Fruit fly (Drosophila melanogaster): ENCODE data around the gene MCU.

dm6 chr3L:6623669-6624204 lies 73.2 kb downstream of the MCU start, which contains the start of gene GluRIA:
- TF ChIP-seq svp (GFP tag), result no peak
- TF ChIP-seq fkh (GFP tag; optimal IDR thresholded peaks at IDR 0.05), result no peak
- TF ChIP-seq CG4318 (GFP tag; optimal IDR thresholded peaks at IDR 0.05), result no peak
- TF ChIP-seq esn (GFP tag; optimal IDR thresholded peaks at IDR 0.05), result no peak
- no peak for TF ChIP-seq Sox102F (GFP tag; optimal IDR thresholded peaks at IDR 0.05)
- no peak for TF ChIP-seq achi (GFP tag; optimal IDR thresholded peaks at IDR 0.05)
- TF ChIP-seq ss (GFP tag; optimal IDR thresholded peaks at IDR 0.05), result no peak
- no peak for TF ChIP-seq CG6854 (GFP tag; optimal IDR thresholded peaks at IDR 0.05)
- no peak for TF ChIP-seq topi (GFP tag; optimal IDR thresholded peaks at IDR 0.05)
